Fruit fly (Drosophila melanogaster): Measurements from ENCODE around the gene CG3061.

The CG3061 gene

DNA sequence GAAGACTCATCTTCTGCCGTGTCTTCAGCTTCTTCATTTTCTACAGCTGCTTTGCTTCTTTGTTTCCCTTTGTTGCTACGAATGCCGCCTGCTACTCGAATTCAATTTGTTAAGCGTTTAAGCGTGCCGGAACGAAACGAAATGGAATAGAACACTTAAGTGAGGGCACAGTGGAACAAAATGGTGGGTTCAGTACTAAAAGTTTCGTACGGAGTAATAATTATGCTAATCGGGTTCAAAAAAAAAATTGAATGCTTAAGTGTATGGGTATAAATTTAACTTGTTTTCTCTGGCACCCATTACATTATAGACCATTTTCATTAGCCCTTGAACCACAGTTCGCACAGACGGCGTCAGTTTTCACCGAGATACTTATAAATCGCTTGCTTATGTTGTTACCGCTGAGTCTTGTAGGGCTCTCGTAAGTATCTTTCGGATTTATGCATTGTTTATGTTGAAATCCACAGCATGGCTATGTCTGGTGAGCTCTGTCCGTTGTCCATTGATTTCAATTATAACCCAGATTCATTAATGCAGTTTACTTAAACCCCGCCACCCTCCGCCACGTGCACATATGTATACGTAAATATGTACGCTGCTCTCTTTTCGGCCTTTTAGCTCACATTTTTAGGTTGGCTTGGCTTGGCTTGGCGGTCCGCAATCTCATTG is 19.6 kb upstream of the CG3061 start (continued):
- TF ChIP-seq CG2202 (tag; optimal IDR thresholded peaks at IDR 0.05), result peak; percentile 52
- no peak; the same call in 1 of the 2 replicates for TF ChIP-seq inv (GFP tag; IDR thresholded peaks at IDR 0.05; ENCODE audit: partially characterized antibody)
- TF ChIP-seq CG8281 (tag; optimal IDR thresholded peaks at IDR 0.05), result peak; percentile 71
- TF ChIP-seq pros (GFP tag; optimal IDR thresholded peaks at IDR 0.05), result peak; percentile 53
- no peak for TF ChIP-seq CG1832 (GFP tag; optimal IDR thresholded peaks at IDR 0.05)
- peak; percentile 95 for TF ChIP-seq HLH3B (GFP tag; IDR thresholded peaks at IDR 0.05)
- TF ChIP-seq CG15479 (GFP tag; optimal IDR thresholded peaks at IDR 0.05), result no peak
- no peak for TF ChIP-seq gfzf (GFP tag; optimal IDR thresholded peaks at IDR 0.05)
- TF ChIP-seq fd3F (GFP tag; optimal IDR thresholded peaks at IDR 0.05), result peak; percentile 65
- peak; percentile 81 for TF ChIP-seq CG12219 (GFP tag; optimal IDR thresholded peaks at IDR 0.05)
- no peak for TF ChIP-seq CG34224 (GFP tag; IDR thresholded peaks at IDR 0.05; ENCODE audit: partially characterized antibody)
- peak; percentile 95 for TF ChIP-seq H15 (GFP tag; IDR thresholded peaks at IDR 0.05)
- TF ChIP-seq Drgx (GFP tag; IDR thresholded peaks at IDR 0.05), result peak; percentile 83
- no peak; the same call in 2 of the 3 replicates for TF ChIP-seq hb (GFP tag; IDR thresholded peaks at IDR 0.05; ENCODE audit: partially characterized antibody)
- peak; percentile 56 to 87 for TF ChIP-seq bsh (GFP tag; optimal IDR thresholded peaks at IDR 0.05)
- TF ChIP-seq CG16779 (GFP tag; IDR thresholded peaks at IDR 0.05), result peak; percentile 91
- peak; percentile 84 for TF ChIP-seq pum (GFP tag; optimal IDR thresholded peaks at IDR 0.05)
- peak; percentile 98 for TF ChIP-seq CG2199 (GFP tag; IDR thresholded peaks at IDR 0.05)
- TF ChIP-seq NK7.1 (GFP tag; optimal IDR thresholded peaks at IDR 0.05), result peak; percentile 56
- peak; percentile 76 for TF ChIP-seq Lim3 (GFP tag; IDR thresholded peaks at IDR 0.05)
- TF ChIP-seq Hand (GFP tag; optimal IDR thresholded peaks at IDR 0.05), result no peak
- peak; percentile 75 for TF ChIP-seq Atf3 (GFP tag; optimal IDR thresholded peaks at IDR 0.05)
- peak; percentile 89 for TF ChIP-seq CG7357 (GFP tag; IDR thresholded peaks at IDR 0.05)
- no peak for TF ChIP-seq pita (GFP tag; optimal IDR thresholded peaks at IDR 0.05)
- TF ChIP-seq Gug (GFP tag; IDR thresholded peaks at IDR 0.05), result peak; percentile 94
- no peak for TF ChIP-seq HLHmδ (GFP tag; optimal IDR thresholded peaks at IDR 0.05)
- TF ChIP-seq CG15269 (tag; optimal IDR thresholded peaks at IDR 0.05), result peak; percentile 88
- TF ChIP-seq tll (GFP tag; optimal IDR thresholded peaks at IDR 0.05), result peak in 1 of 2 experiments; percentile 30
- peak; percentile 78 for TF ChIP-seq z (GFP tag; IDR thresholded peaks at IDR 0.05)
- no peak for TF ChIP-seq Dref (GFP tag; IDR thresholded peaks at IDR 0.05)
- TF ChIP-seq CG10267 (tag; optimal IDR thresholded peaks at IDR 0.05), result peak; percentile 88
- TF ChIP-seq unc-4 (GFP tag; IDR thresholded peaks at IDR 0.05; ENCODE audit: partially characterized antibody), result no peak
- TF ChIP-seq psq (GFP tag; optimal IDR thresholded peaks at IDR 0.05), result peak; percentile 30
- TF ChIP-seq klu (GFP tag; IDR thresholded peaks at IDR 0.05), result peak; percentile 84
- TF ChIP-seq CG6654 (GFP tag; optimal IDR thresholded peaks at IDR 0.05), result peak; percentile 82
- TF ChIP-seq CG43689 (GFP tag; IDR thresholded peaks at IDR 0.05), result peak; percentile 83
- TF ChIP-seq Oaz (GFP tag; IDR thresholded peaks at IDR 0.05), result peak; percentile 81
- peak; percentile 94 for TF ChIP-seq zen (tag; optimal IDR thresholded peaks at IDR 0.05)
- peak; percentile 97 for TF ChIP-seq dysf (GFP tag; IDR thresholded peaks at IDR 0.05)
- peak; percentile 86 for TF ChIP-seq rib (GFP tag; IDR thresholded peaks at IDR 0.05)
- TF ChIP-seq Elba2 (GFP tag; optimal IDR thresholded peaks at IDR 0.05), result no peak
- TF ChIP-seq CG12391 (tag; optimal IDR thresholded peaks at IDR 0.05), result peak; percentile 84
- peak; percentile 80 for TF ChIP-seq CG11560 (tag; IDR thresholded peaks at IDR 0.05)
- peak; percentile 87 for TF ChIP-seq CG31224 (GFP tag; IDR thresholded peaks at IDR 0.05)
- TF ChIP-seq knrl (GFP tag; IDR thresholded peaks at IDR 0.05; ENCODE audit: partially characterized antibody), result no peak
- peak; percentile 93 for TF ChIP-seq CG1024 (GFP tag; IDR thresholded peaks at IDR 0.05)
- no peak for TF ChIP-seq BEAF-32 (GFP tag; optimal IDR thresholded peaks at IDR 0.05)
- TF ChIP-seq pho (GFP tag; optimal IDR thresholded peaks at IDR 0.05), result peak; percentile 31
- TF ChIP-seq ab (GFP tag; optimal IDR thresholded peaks at IDR 0.05), result peak; percentile 50
